Worm (Caenorhabditis elegans) whole organism, L1 larva: Measurements from ENCODE around the gene F49E11.7.

Experiments used
- C16A3.4 ChIP-seq: fragments of 150-350 bp; optimal IDR thresholded peaks from 2 replicates; lab custom pipeline; 2014; ENCODE audit warnings: missing biosample characterization, missing genetic modification characterization
- F16B12.6 ChIP-seq: fragments of 150-350 bp; optimal IDR thresholded peaks from 2 replicates; lab custom pipeline; 2014; ENCODE audit warnings: missing biosample characterization, missing genetic modification characterization
- ama-1 ChIP-seq: fragments of 150-350 bp; optimal IDR thresholded peaks from 2 replicates; lab custom pipeline; 2014
- blmp-1 ChIP-seq: fragments of 150-350 bp; optimal IDR thresholded peaks from 2 replicates; lab custom pipeline; 2014; ENCODE audit warnings: missing biosample characterization, missing genetic modification characterization
- ceh-63 ChIP-seq: fragments of 200-800 bp; sonication (Bioruptor generic); optimal IDR thresholded peaks from 2 replicates; lab custom pipeline; 2018; ENCODE audit warnings: mild to moderate bottlenecking, missing genetic modification characterization, missing compliant biosample characterization
- ceh-82 ChIP-seq, 3 experiments: fragments of 150-350 bp in 1 of 3; sonication (generic microtip) in 2 of 3; optimal IDR thresholded peaks; 2 replicates each; lab custom pipeline; 2014 to 2017; ENCODE audit warnings: missing biosample characterization in 3 of 3, missing genetic modification characterization in 3 of 3
- dpl-1 ChIP-seq, 3 experiments: fragments of 150-350 bp in 2 of 3; sonication (generic microtip) in 1 of 3; optimal IDR thresholded peaks; 2 replicates each; lab custom pipeline; 2014 to 2017; ENCODE audit warnings: missing biosample characterization in 3 of 3, missing genetic modification characterization in 3 of 3, missing genetic modification reagents in 3 of 3
- dsc-1 ChIP-seq: sonication (generic microtip); optimal IDR thresholded peaks from 2 replicates; lab custom pipeline; 2016; ENCODE audit warnings: mild to moderate bottlenecking, missing genetic modification characterization, missing compliant biosample characterization
- efl-1 ChIP-seq, 4 experiments: fragments of 150-350 bp; optimal IDR thresholded peaks in 3 of 4; peaks in 1 of 4; 1 replicate in 1 of 4; 2 replicates in 3 of 4; lab custom pipeline; 2014; ENCODE audit warnings: missing biosample characterization in 2 of 4, missing genetic modification characterization in 2 of 4, missing genetic modification reagents in 2 of 4
- egl-13 ChIP-seq: sonication (generic microtip); optimal IDR thresholded peaks from 2 replicates; lab custom pipeline; 2016; ENCODE audit warnings: missing genotype, missing genetic modification reagents, missing genetic modification characterization, missing compliant biosample characterization
- elt-2 ChIP-seq: sonication (generic microtip); optimal IDR thresholded peaks from 2 replicates; lab custom pipeline; 2016; ENCODE audit warnings: missing genetic modification characterization, mild to moderate bottlenecking, inconsistent platforms, missing compliant biosample characterization, missing genetic modification reagents
- elt-3 ChIP-seq, 6 experiments: fragments of 150-350 bp in 1 of 6; sonication (generic microtip); optimal IDR thresholded peaks; 2 replicates each; lab custom pipeline; 2017 to 2018; ENCODE audit warnings: missing biosample characterization in 6 of 6, missing genetic modification characterization in 6 of 6, inconsistent platforms in 1 of 6
- fkh-10 ChIP-seq: sonication (generic microtip); optimal IDR thresholded peaks from 2 replicates; lab custom pipeline; 2017; ENCODE audit warnings: missing biosample characterization, missing genetic modification reagents, missing genetic modification characterization
- fkh-8 ChIP-seq: sonication (generic microtip); optimal IDR thresholded peaks from 2 replicates; lab custom pipeline; 2016; ENCODE audit warnings: mild to moderate bottlenecking, missing genetic modification characterization, missing compliant biosample characterization
- hlh-17 ChIP-seq: fragments of 200-800 bp; sonication (Bioruptor generic); optimal IDR thresholded peaks from 2 replicates; lab custom pipeline; 2018; ENCODE audit warnings: missing genetic modification characterization, mild to moderate bottlenecking, missing compliant biosample characterization, moderate library complexity, borderline replicate concordance
- hlh-4 ChIP-seq: sonication (generic microtip); optimal IDR thresholded peaks from 2 replicates; lab custom pipeline; 2016; ENCODE audit warnings: mild to moderate bottlenecking, missing genetic modification characterization, missing compliant biosample characterization
- irx-1 ChIP-seq: sonication (generic microtip); optimal IDR thresholded peaks from 2 replicates; lab custom pipeline; 2016; ENCODE audit warnings: missing genetic modification characterization, missing compliant biosample characterization
- lin-14 ChIP-seq: fragments of 200-800 bp; sonication (Bioruptor generic); optimal IDR thresholded peaks from 2 replicates; lab custom pipeline; 2018; ENCODE audit warnings: mild to moderate bottlenecking, missing genetic modification characterization, moderate library complexity, missing compliant biosample characterization
- lin-15B ChIP-seq: fragments of 150-350 bp; sonication (generic microtip); optimal IDR thresholded peaks from 3 replicates; lab custom pipeline; 2014; ENCODE audit warnings: missing biosample characterization, missing genetic modification characterization
- lin-35 ChIP-seq, 2 experiments: fragments of 150-350 bp; optimal IDR thresholded peaks; 2 replicates each; lab custom pipeline; 2014; ENCODE audit warnings: missing biosample characterization in 2 of 2, missing genetic modification characterization in 2 of 2, missing genetic modification reagents in 2 of 2
- lsy-2 ChIP-seq, 2 experiments: fragments of 150-350 bp; optimal IDR thresholded peaks; 2 replicates each; lab custom pipeline; 2014; ENCODE audit warnings: missing biosample characterization in 2 of 2, missing genetic modification characterization in 2 of 2
- mep-1 ChIP-seq: fragments of 150-350 bp; optimal IDR thresholded peaks from 2 replicates; lab custom pipeline; 2014; ENCODE audit warnings: missing biosample characterization, missing genetic modification characterization
- nhr-20 ChIP-seq: sonication (generic microtip); optimal IDR thresholded peaks from 2 replicates; lab custom pipeline; 2016; ENCODE audit warnings: mild to moderate bottlenecking, missing genetic modification characterization, missing compliant biosample characterization
- nhr-237 ChIP-seq: fragments of 150-350 bp; optimal IDR thresholded peaks from 2 replicates; lab custom pipeline; 2014; ENCODE audit warnings: missing biosample characterization, missing genetic modification characterization
- nhr-47 ChIP-seq: sonication (generic microtip); optimal IDR thresholded peaks from 2 replicates; lab custom pipeline; 2016; ENCODE audit warnings: mild to moderate bottlenecking, missing genetic modification characterization, moderate library complexity, missing compliant biosample characterization
- nhr-71 ChIP-seq: sonication (generic microtip); optimal IDR thresholded peaks from 2 replicates; lab custom pipeline; 2016; ENCODE audit warnings: mild to moderate bottlenecking, missing genetic modification characterization, moderate library complexity, missing compliant biosample characterization
- nhr-84 ChIP-seq: sonication (generic microtip); optimal IDR thresholded peaks from 2 replicates; lab custom pipeline; 2017; ENCODE audit warnings: missing biosample characterization, missing genetic modification characterization
- rnt-1 ChIP-seq: sonication (generic microtip); optimal IDR thresholded peaks from 2 replicates; lab custom pipeline; 2016; ENCODE audit warnings: mild to moderate bottlenecking, missing genetic modification characterization, moderate library complexity, missing compliant biosample characterization
- skn-1 ChIP-seq: fragments of 150-350 bp; optimal IDR thresholded peaks from 2 replicates; lab custom pipeline; 2014; ENCODE audit warnings: missing biosample characterization, missing genetic modification characterization
- snu-23 ChIP-seq: sonication (generic microtip); optimal IDR thresholded peaks from 2 replicates; lab custom pipeline; 2016; ENCODE audit warnings: missing genetic modification characterization, missing compliant biosample characterization
- sox-4 ChIP-seq: sonication (generic microtip); optimal IDR thresholded peaks from 2 replicates; lab custom pipeline; 2016; ENCODE audit warnings: missing genetic modification characterization, missing compliant biosample characterization
- sptf-1 ChIP-seq: fragments of 150-350 bp; optimal IDR thresholded peaks from 2 replicates; lab custom pipeline; 2014; ENCODE audit warnings: missing biosample characterization, missing genetic modification characterization
- swsn-7 ChIP-seq: sonication (generic microtip); optimal IDR thresholded peaks from 2 replicates; lab custom pipeline; 2016; ENCODE audit warnings: missing genetic modification characterization, missing compliant biosample characterization
- tbx-2 ChIP-seq: sonication (generic microtip); optimal IDR thresholded peaks from 2 replicates; lab custom pipeline; 2016; ENCODE audit warnings: missing genetic modification characterization, missing compliant biosample characterization
- tlp-1 ChIP-seq: fragments of 150-350 bp; optimal IDR thresholded peaks from 2 replicates; lab custom pipeline; 2014; ENCODE audit warnings: missing biosample characterization, missing genetic modification characterization
- unc-30 ChIP-seq: sonication (generic microtip); optimal IDR thresholded peaks from 2 replicates; lab custom pipeline; 2017; ENCODE audit warnings: missing biosample characterization, missing genetic modification characterization
- unc-86 ChIP-seq: sonication (generic microtip); optimal IDR thresholded peaks from 2 replicates; lab custom pipeline; 2016; ENCODE audit warnings: missing genetic modification characterization, missing compliant biosample characterization
- unc-98 ChIP-seq: fragments of 200-800 bp; sonication (Bioruptor generic); IDR thresholded peaks from 2 replicates; pipeline ENCODE4 v1.3.6; 2022; ENCODE audit warnings: missing genetic modification characterization, missing compliant biosample characterization
- vab-15 ChIP-seq: sonication (generic microtip); optimal IDR thresholded peaks from 2 replicates; lab custom pipeline; 2017; ENCODE audit warnings: missing genotype, mild to moderate bottlenecking, missing genetic modification characterization, missing compliant biosample characterization
- ztf-11 ChIP-seq, 2 experiments: sonication (generic microtip); optimal IDR thresholded peaks; 2 replicates each; lab custom pipeline; 2016 to 2017; ENCODE audit warnings: missing genetic modification characterization in 2 of 2, missing biosample characterization in 1 of 2, missing compliant biosample characterization in 1 of 2
- ztf-4 ChIP-seq: fragments of 150-350 bp; optimal IDR thresholded peaks from 2 replicates; lab custom pipeline; 2014; ENCODE audit warnings: missing biosample characterization, missing genetic modification characterization

Gene F49E11.7

DNA sequence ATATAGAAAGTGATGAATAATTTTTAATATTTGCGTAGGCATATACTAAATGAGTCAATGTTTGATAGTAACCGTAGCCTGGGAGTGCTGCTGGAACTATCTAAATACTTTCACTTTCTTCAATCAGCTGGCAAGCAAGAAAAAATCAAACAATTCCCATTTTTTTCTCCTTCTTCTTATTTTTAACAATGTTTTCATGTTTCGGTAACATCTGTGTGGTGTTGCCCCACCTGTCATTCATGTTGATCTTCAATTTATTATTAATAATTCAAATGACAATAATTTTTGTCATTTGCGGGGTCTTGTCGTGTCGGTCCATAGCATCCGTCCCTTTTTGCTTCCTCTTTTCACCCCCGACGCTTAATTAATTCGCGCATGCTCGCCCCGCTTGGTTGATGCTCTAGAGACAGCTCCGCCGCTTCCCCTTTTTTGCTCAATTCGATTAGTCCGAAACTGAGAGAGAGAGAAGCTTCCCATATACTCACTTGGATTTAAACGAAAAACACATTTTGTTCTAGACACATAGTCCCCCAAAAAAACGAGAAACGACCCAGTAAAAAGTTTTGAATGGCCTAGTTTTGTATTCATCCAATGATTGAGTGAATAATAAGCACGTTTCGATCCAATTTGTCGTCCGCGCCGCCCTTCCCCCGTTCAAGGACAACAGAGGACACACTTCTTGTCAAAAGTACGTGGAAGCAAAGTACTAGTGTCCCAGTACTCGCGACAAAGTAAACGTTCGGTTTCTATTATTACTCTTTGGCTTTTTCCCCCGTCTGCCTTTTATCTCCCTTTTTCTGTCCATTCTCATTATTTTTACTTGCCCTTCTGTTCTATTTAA is 24.6 kb upstream of the F49E11.7 start:
- TF ChIP-seq rnt-1 (tag; lab: Kevin White, UChicago) (no peak), elt-3 (tag; optimal IDR thresholded peaks at IDR 0.05; lab: Kevin White, UChicago) (no peak), unc-86 (tag; lab: Kevin White, UChicago) (peak; percentile 1), fkh-8 (tag; lab: Kevin White, UChicago) (peak; percentile 8), lin-14 (GFP tag; lab: Kevin White, UChicago) (peak; percentile 70), tlp-1 (tag; lab: Kevin White, UChicago) (no peak), C16A3.4 (tag; lab: Kevin White, UChicago) (no peak), vab-15 (tag; lab: Kevin White, UChicago) (no peak), ztf-11 (tag; optimal IDR thresholded peaks at IDR 0.05; lab: Kevin White, UChicago) (peak in 1 of 2 experiments; percentile 15), nhr-71 (tag; lab: Kevin White, UChicago) (peak; percentile 23), F16B12.6 (no peak), egl-13 (peak; percentile 63), nhr-20 (tag; lab: Kevin White, UChicago) (no peak), tbx-2 (tag; lab: Kevin White, UChicago) (peak; percentile 42), ztf-4 (tag; lab: Kevin White, UChicago) (no peak)

- TF ChIP-seq sptf-1 (tag; lab: Kevin White, UChicago) = no peak
- TF ChIP-seq fkh-10 = no peak
- no peak for TF ChIP-seq irx-1 (tag; lab: Kevin White, UChicago)
- TF ChIP-seq F16B12.6 = peak; percentile 47
- TF ChIP-seq efl-1 (optimal IDR thresholded peaks at IDR 0.05; lab: Kevin White, UChicago) = peak; percentile 29 to 44
- TF ChIP-seq efl-1 (GFP tag; optimal IDR thresholded peaks at IDR 0.05 in 1 of 2; lab: Kevin White, UChicago) = peak; percentile 68 to 95
- TF ChIP-seq lsy-2 (tag; optimal IDR thresholded peaks at IDR 0.05; lab: Kevin White, UChicago) = no peak
- TF ChIP-seq dpl-1 (GFP tag; optimal IDR thresholded peaks at IDR 0.05; lab: Kevin White, UChicago) = peak in 2 of 3 experiments; percentile 2 to 36
- no peak for TF ChIP-seq lin-14 (GFP tag; lab: Kevin White, UChicago)
- peak; percentile 3 for TF ChIP-seq elt-2 (tag; lab: Kevin White, UChicago)
- no peak for TF ChIP-seq skn-1 (tag; lab: Kevin White, UChicago)
- TF ChIP-seq nhr-71 (tag; lab: Kevin White, UChicago) = no peak
- no peak for TF ChIP-seq ztf-4 (tag; lab: Kevin White, UChicago)
- no peak for TF ChIP-seq ceh-63
- TF ChIP-seq ama-1 = no peak
- TF ChIP-seq unc-98 (GFP tag; lab: Robert Waterston, UW) = no peak
- no peak for TF ChIP-seq lin-15B (tag; lab: Kevin White, UChicago)
- TF ChIP-seq blmp-1 (tag; lab: Kevin White, UChicago) = peak; percentile 16
These were observed 23.7 kb upstream of the F49E11.7 start for ce11 chrIV:13028746-13029673.

- no peak for TF ChIP-seq unc-30 (tag; lab: Kevin White, UChicago)
- TF ChIP-seq ceh-82 (tag; optimal IDR thresholded peaks at IDR 0.05; lab: Kevin White, UChicago) = peak in 1 of 3 experiments; percentile 42
- TF ChIP-seq nhr-237 (tag; lab: Kevin White, UChicago) = no peak
- TF ChIP-seq lsy-2 (tag; optimal IDR thresholded peaks at IDR 0.05; lab: Kevin White, UChicago) = peak in 1 of 2 experiments; percentile 11
- peak; percentile 32 for TF ChIP-seq mep-1 (tag; lab: Kevin White, UChicago)
- peak in 1 of 2 experiments; percentile 17 for TF ChIP-seq ztf-11 (tag; optimal IDR thresholded peaks at IDR 0.05; lab: Kevin White, UChicago)
- no peak for TF ChIP-seq hlh-4
- peak; percentile 21 for TF ChIP-seq snu-23 (GFP tag; lab: Kevin White, UChicago)
- no peak for TF ChIP-seq sox-4 (tag; lab: Kevin White, UChicago)
- peak; percentile 8 for TF ChIP-seq dsc-1 (tag; lab: Kevin White, UChicago)
- peak in 1 of 6 experiments; percentile 11 for TF ChIP-seq elt-3 (tag; optimal IDR thresholded peaks at IDR 0.05; lab: Kevin White, UChicago)
- TF ChIP-seq unc-98 (GFP tag; lab: Robert Waterston, UW) = no peak
- no peak for TF ChIP-seq nhr-84 (tag; lab: Kevin White, UChicago)
- TF ChIP-seq rnt-1 (tag; lab: Kevin White, UChicago) = peak; percentile 21
- peak; percentile 17 to 19 for TF ChIP-seq lin-35 (GFP tag; optimal IDR thresholded peaks at IDR 0.05; lab: Kevin White, UChicago)
- TF ChIP-seq nhr-47 (tag; lab: Kevin White, UChicago) = peak; percentile 22
- TF ChIP-seq hlh-17 (GFP tag; lab: Kevin White, UChicago) = no peak
- TF ChIP-seq ztf-4 (tag; lab: Kevin White, UChicago) = no peak
- TF ChIP-seq efl-1 (optimal IDR thresholded peaks at IDR 0.05; lab: Kevin White, UChicago) = peak in 1 of 2 experiments; percentile 3
- peak in 1 of 2 experiments; percentile 77 for TF ChIP-seq efl-1 (GFP tag; optimal IDR thresholded peaks at IDR 0.05 in 1 of 2; lab: Kevin White, UChicago)
- peak; percentile 22 for TF ChIP-seq swsn-7 (tag; lab: Kevin White, UChicago)
These were observed 22.8 kb upstream of the F49E11.7 start for ce11 chrIV:13029674-13030466.
